Worm (Caenorhabditis elegans): ENCODE results near the gene B0273.1.

B0273.1 gene

DNA sequence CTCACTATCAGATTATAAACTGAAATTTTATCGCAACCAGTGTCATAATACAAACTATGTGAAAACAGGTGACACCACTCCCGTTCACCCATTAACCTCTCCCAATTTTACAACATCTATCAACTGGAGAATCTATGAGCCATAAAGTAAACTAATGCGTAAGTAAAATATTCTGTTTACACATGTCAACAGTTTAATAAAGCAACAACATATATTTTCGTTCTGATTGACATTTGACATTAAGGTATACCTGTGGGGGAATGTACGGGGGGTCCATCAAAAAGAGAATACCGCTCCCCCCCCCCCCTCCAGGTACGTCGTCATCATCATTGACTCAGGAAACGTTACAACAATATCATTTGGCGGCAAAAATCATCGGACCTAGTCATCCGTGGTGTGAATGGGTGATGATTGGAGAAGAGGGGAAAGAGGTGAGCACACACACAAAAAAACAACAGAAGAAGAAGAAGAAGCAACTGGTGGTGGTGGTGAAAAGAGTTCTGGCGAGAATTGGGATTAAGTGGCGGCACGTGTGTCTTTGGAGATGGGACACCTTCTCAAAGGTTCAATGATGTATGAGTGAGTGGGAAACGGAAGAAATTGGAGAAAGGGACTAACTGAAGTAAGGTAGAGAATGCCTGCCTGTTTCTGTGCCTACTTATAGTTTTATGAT is 33.1 kb downstream of the B0273.1 start:
- TF ChIP-seq tbp1 (GFP tag; optimal IDR thresholded peaks at IDR 0.05) (no peak), unc-62 (GFP tag; optimal IDR thresholded peaks at IDR 0.05) (no peak), ztf-3 (GFP tag; optimal IDR thresholded peaks at IDR 0.05) (no peak), ceh-27 (GFP tag; optimal IDR thresholded peaks at IDR 0.05) (no peak), hsf-1 (GFP tag; IDR thresholded peaks at IDR 0.05) (no peak), rcor-1 (GFP tag; IDR thresholded peaks at IDR 0.05) (no peak), Y79H2A.3 (GFP tag; conservative IDR thresholded peaks at IDR 0.05) (no peak), ztf-28 (GFP tag; IDR thresholded peaks at IDR 0.05) (no peak), cebp-1 (GFP tag; IDR thresholded peaks at IDR 0.05) (no peak), cebp-1 (tag; optimal IDR thresholded peaks at IDR 0.05) (no peak), hmg-20 (GFP tag; IDR thresholded peaks at IDR 0.05) (no peak)

DNA sequence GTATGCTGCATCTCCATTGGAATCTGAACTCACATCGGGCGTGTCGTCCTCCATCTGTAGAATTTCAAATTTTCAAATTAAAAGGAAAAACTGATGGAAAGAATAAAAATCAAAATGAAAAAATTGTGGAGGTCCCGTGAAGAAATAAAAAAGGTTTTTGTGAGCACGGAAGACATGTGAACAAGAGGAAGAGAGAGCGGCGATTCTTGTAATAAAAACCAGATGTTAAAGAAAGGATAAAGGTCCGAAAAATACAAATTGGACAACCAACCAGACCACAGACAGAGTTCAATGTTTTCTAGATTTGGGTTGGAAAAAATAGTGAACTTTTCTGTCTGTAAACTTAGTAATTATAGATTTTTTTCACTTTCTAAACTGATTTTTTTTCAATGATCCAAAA is 34.5 kb downstream of the B0273.1 start, which contains the start of gene unc-5:
Gene unc-5, minus strand, starts transcription at position 54 of the 400 bp plus-strand sequence.
- TF ChIP-seq cebp-1 (GFP tag; IDR thresholded peaks at IDR 0.05) (no peak), cebp-1 (tag; optimal IDR thresholded peaks at IDR 0.05) (no peak), ceh-79 (tag; optimal IDR thresholded peaks at IDR 0.05) (no peak), xnd-1 (tag; optimal IDR thresholded peaks at IDR 0.05) (no peak), snpc-1.1 (tag; optimal IDR thresholded peaks at IDR 0.05; ENCODE audit: insufficient read depth) (no peak), hlh-12 (tag; optimal IDR thresholded peaks at IDR 0.05) (no peak), snpc-4 (GFP tag; optimal IDR thresholded peaks at IDR 0.05) (no peak), snpc-4 (tag; optimal IDR thresholded peaks at IDR 0.05) (no peak), ztf-6 (GFP tag; IDR thresholded peaks at IDR 0.05) (no peak)

DNA sequence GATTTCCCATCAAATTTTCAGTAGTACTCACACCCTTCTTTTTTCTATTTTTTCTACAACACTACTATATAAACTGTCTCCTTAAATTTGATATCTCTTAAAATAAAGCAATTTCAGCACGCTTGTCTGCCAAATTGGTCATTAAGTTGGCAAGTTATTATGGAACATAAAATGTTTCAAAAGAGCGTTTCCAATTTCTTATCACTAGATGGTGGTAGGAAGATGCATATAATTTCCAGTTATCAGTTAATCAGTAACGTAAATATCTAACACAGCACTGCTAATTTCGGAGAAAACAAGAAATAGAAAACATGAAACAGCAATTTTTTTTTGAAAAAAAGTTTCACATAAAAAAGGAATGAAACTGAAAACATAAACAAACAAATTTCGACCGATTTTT is 37.2 kb downstream of the B0273.1 start:
- TF ChIP-seq dpff-1 (tag; optimal IDR thresholded peaks at IDR 0.05), result no peak
- TF ChIP-seq ama-1 (optimal IDR thresholded peaks at IDR 0.05), result no peak
- TF ChIP-seq ama-1 (GFP tag; optimal IDR thresholded peaks at IDR 0.05), result no peak

DNA sequence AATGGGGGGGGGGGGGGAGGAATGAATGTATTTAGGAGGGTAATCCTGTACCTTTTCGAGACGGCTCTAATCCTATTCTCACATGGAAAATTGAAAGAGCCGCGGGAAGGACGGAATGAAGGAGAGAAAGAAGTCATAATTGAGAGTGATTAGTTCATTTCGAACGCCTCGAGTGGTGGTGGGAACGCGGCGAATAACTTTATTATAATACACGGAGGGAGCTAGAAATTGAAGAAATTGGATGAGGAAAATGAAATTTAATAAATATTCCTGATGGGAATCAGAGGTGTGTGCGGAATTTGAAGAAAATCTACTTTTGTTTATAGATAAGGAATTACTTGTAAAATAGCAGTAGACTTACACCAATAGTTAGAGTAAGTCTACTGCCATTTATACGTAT is 39.8 kb downstream of the B0273.1 start:
- TF ChIP-seq aptf-3 (GFP tag; IDR thresholded peaks at IDR 0.05), result no peak
- no peak for TF ChIP-seq attf-5 (GFP tag; optimal IDR thresholded peaks at IDR 0.05)
- no peak for TF ChIP-seq lin-35 (GFP tag; optimal IDR thresholded peaks at IDR 0.05)
- TF ChIP-seq mel-28 (tag; optimal IDR thresholded peaks at IDR 0.05; ENCODE audit: borderline replicate concordance), result no peak
- no peak for TF ChIP-seq somi-1 (GFP tag; optimal IDR thresholded peaks at IDR 0.05)
- TF ChIP-seq F37B4.10 (GFP tag; IDR thresholded peaks at IDR 0.05), result no peak
- TF ChIP-seq C06A6.2 (GFP tag; conservative IDR thresholded peaks at IDR 0.05), result no peak
- TF ChIP-seq xnd-1 (tag; optimal IDR thresholded peaks at IDR 0.05), result no peak
- TF ChIP-seq madf-3 (GFP tag; IDR thresholded peaks at IDR 0.05), result no peak
- no peak for TF ChIP-seq dox-1 (GFP tag; IDR thresholded peaks at IDR 0.05)
- TF ChIP-seq hmg-1.2 (GFP tag; IDR thresholded peaks at IDR 0.05), result no peak
- no peak for TF ChIP-seq tbx-9 (tag; optimal IDR thresholded peaks at IDR 0.05; ENCODE audit: borderline replicate concordance)
- TF ChIP-seq snpc-1.1 (tag; optimal IDR thresholded peaks at IDR 0.05; ENCODE audit: insufficient read depth), result no peak
- no peak for TF ChIP-seq nhr-27 (tag; optimal IDR thresholded peaks at IDR 0.05)
- no peak for TF ChIP-seq ets-4 (GFP tag; optimal IDR thresholded peaks at IDR 0.05)
- no peak for TF ChIP-seq sptf-2 (GFP tag; optimal IDR thresholded peaks at IDR 0.05)
- TF ChIP-seq F49E8.2 (tag; optimal IDR thresholded peaks at IDR 0.05; ENCODE audit: insufficient read depth), result no peak

Measured in whole organism, young adult.